Fruit fly (Drosophila melanogaster) whole organism, embryonic: ENCODE measurements around the gene Acp32CD.

Source experiments
- CG10654 ChIP-seq: fragments of 200-800 bp; sonication (Bioruptor generic); optimal IDR thresholded peaks from 2 replicates; lab custom pipeline; 2016; ENCODE audit warnings: missing biosample characterization, missing genetic modification characterization
- CG13296 ChIP-seq: fragments of 200-800 bp; sonication (Bioruptor generic); optimal IDR thresholded peaks from 3 replicates; lab custom pipeline; 2018; ENCODE audit warnings: missing biosample characterization, mild to moderate bottlenecking, missing genetic modification characterization
- CG9215 ChIP-seq: fragments of 200-800 bp; sonication (Bioruptor generic); IDR thresholded peaks from 2 replicates; pipeline ENCODE4 v1.3.6; 2022; ENCODE audit warnings: missing biosample characterization, missing genetic modification characterization
- H15 ChIP-seq: fragments of 200-800 bp; sonication (Bioruptor generic); IDR thresholded peaks from 3 replicates; pipeline ENCODE4 v1.3.6; 2022; ENCODE audit warnings: missing biosample characterization, missing genetic modification characterization
- sna ChIP-seq: fragments of 200-800 bp; sonication (Bioruptor generic); IDR thresholded peaks from 2 replicates; pipeline ENCODE4 v1.3.6; 2022; ENCODE audit warnings: missing biosample characterization, missing genetic modification characterization; ENCODE audit not compliant: partially characterized antibody

- TF ChIP-seq sna (GFP tag; lab: Robert Waterston, UW), result no peak
- TF ChIP-seq CG10654 (GFP tag; lab: Kevin White, UChicago), result no peak
- TF ChIP-seq CG9215 (GFP tag; lab: Robert Waterston, UW), result no peak
- TF ChIP-seq H15 (GFP tag; lab: Robert Waterston, UW), result no peak
- TF ChIP-seq CG13296 (GFP tag; lab: Kevin White, UChicago), result no peak
These were observed 26.4 kb downstream of the Acp32CD start for dm6 chr2L:11041785-11042184.
